Worm (Caenorhabditis elegans): ENCODE results near the gene mrck-1.
A peak's percentile ranks its signal among the peaks of the same experiment; 100 is the strongest.

Gene mrck-1

ce11 chrV:6276205-6276604, 9.1 kb upstream of the mrck-1 start, which contains the start of gene F31F7.1 (continued):
- TF ChIP-seq nhr-11 (tag; optimal IDR thresholded peaks at IDR 0.05) (no peak), nhr-129 (tag; optimal IDR thresholded peaks at IDR 0.05) (peak; percentile 52), sma-3 (GFP tag; optimal IDR thresholded peaks at IDR 0.05) (peak; percentile 84), ceh-82 (tag; optimal IDR thresholded peaks at IDR 0.05) (no peak), unc-55 (GFP tag; optimal IDR thresholded peaks at IDR 0.05) (no peak), unc-62 (GFP tag; optimal IDR thresholded peaks at IDR 0.05) (no peak), egl-27 (tag; optimal IDR thresholded peaks at IDR 0.05) (peak; percentile 0)

ce11 chrV:6275209-6275608, 8.1 kb upstream of the mrck-1 start:
- TF ChIP-seq ceh-16 (tag; optimal IDR thresholded peaks at IDR 0.05) (no peak), fos-1 (tag; optimal IDR thresholded peaks at IDR 0.05) (peak; percentile 89), mdl-1 (tag; optimal IDR thresholded peaks at IDR 0.05) (peak in 1 of 2 experiments; percentile 38), dmd-4 (tag; optimal IDR thresholded peaks at IDR 0.05) (no peak), sem-4 (tag; optimal IDR thresholded peaks at IDR 0.05) (no peak), nhr-11 (tag; optimal IDR thresholded peaks at IDR 0.05) (no peak), R02D3.7 (tag; optimal IDR thresholded peaks at IDR 0.05) (no peak), nhr-237 (tag; optimal IDR thresholded peaks at IDR 0.05) (no peak), mbf-1 (tag; optimal IDR thresholded peaks at IDR 0.05) (no peak), zag-1 (tag; optimal IDR thresholded peaks at IDR 0.05) (no peak), sma-9 (GFP tag; optimal IDR thresholded peaks at IDR 0.05) (peak; percentile 87), sma-9 (tag; optimal IDR thresholded peaks at IDR 0.05) (no peak), ceh-82 (tag; optimal IDR thresholded peaks at IDR 0.05) (no peak), nhr-25 (tag; optimal IDR thresholded peaks at IDR 0.05) (peak; percentile 52), nhr-23 (tag; optimal IDR thresholded peaks at IDR 0.05) (no peak), blmp-1 (tag; optimal IDR thresholded peaks at IDR 0.05; ENCODE audit: insufficient read depth) (peak; percentile 18), nhr-21 (tag; optimal IDR thresholded peaks at IDR 0.05) (peak; percentile 69), gmeb-1 (tag; optimal IDR thresholded peaks at IDR 0.05) (peak; percentile 50), crh-2 (tag; optimal IDR thresholded peaks at IDR 0.05) (peak; percentile 80), nhr-12 (tag; optimal IDR thresholded peaks at IDR 0.05) (no peak), F13H6.1 (tag; optimal IDR thresholded peaks at IDR 0.05) (peak; percentile 12), ztf-1 (GFP tag; conservative IDR thresholded peaks at IDR 0.05) (no peak), aly-2 (tag; optimal IDR thresholded peaks at IDR 0.05) (no peak), nhr-6 (tag; optimal IDR thresholded peaks at IDR 0.05) (no peak), Y55F3AM.14 (GFP tag; optimal IDR thresholded peaks at IDR 0.05) (peak; percentile 42), alr-1 (tag; optimal IDR thresholded peaks at IDR 0.05) (no peak), sma-3 (GFP tag; optimal IDR thresholded peaks at IDR 0.05) (peak; percentile 67), lsy-2 (tag; optimal IDR thresholded peaks at IDR 0.05) (peak in 1 of 2 experiments; percentile 21)

- no peak for TF ChIP-seq mdl-1 (tag; optimal IDR thresholded peaks at IDR 0.05)
- TF ChIP-seq sem-4 (tag; optimal IDR thresholded peaks at IDR 0.05): no peak
- no peak for TF ChIP-seq C34F6.9 (tag; optimal IDR thresholded peaks at IDR 0.05)
- TF ChIP-seq aly-2 (tag; optimal IDR thresholded peaks at IDR 0.05): no peak
- no peak for TF ChIP-seq nhr-23 (tag; optimal IDR thresholded peaks at IDR 0.05)
- no peak for TF ChIP-seq crh-2 (tag; optimal IDR thresholded peaks at IDR 0.05)
- no peak for TF ChIP-seq nhr-237 (tag; optimal IDR thresholded peaks at IDR 0.05)
- no peak for TF ChIP-seq nhr-21 (tag; optimal IDR thresholded peaks at IDR 0.05)
- no peak for TF ChIP-seq nhr-10 (tag; optimal IDR thresholded peaks at IDR 0.05)
These were observed 3.5 kb upstream of the mrck-1 start, which contains the start of gene F31F7.2 for ce11 chrV:6270552-6270951. Gene F31F7.2 (plus strand): TSS chrV:6270852.

- TF ChIP-seq mab-5 (tag; optimal IDR thresholded peaks at IDR 0.05) (peak; percentile 18), sma-9 (GFP tag; optimal IDR thresholded peaks at IDR 0.05) (peak; percentile 4), sma-9 (tag; optimal IDR thresholded peaks at IDR 0.05) (no peak), C34F6.9 (tag; optimal IDR thresholded peaks at IDR 0.05) (peak; percentile 16), F13H6.1 (tag; optimal IDR thresholded peaks at IDR 0.05) (peak; percentile 42), mbf-1 (tag; optimal IDR thresholded peaks at IDR 0.05) (no peak), skn-1 (tag; optimal IDR thresholded peaks at IDR 0.05) (no peak), nhr-129 (tag; optimal IDR thresholded peaks at IDR 0.05) (peak; percentile 43)
These were observed 3.0 kb upstream of the mrck-1 start for ce11 chrV:6270097-6270496.

- TF ChIP-seq alr-1 (tag; optimal IDR thresholded peaks at IDR 0.05) (no peak), C34F6.9 (tag; optimal IDR thresholded peaks at IDR 0.05) (peak; percentile 12), crh-2 (tag; optimal IDR thresholded peaks at IDR 0.05) (no peak), nhr-77 (tag; optimal IDR thresholded peaks at IDR 0.05) (no peak), skn-1 (tag; optimal IDR thresholded peaks at IDR 0.05) (no peak), fos-1 (tag; optimal IDR thresholded peaks at IDR 0.05) (peak; percentile 9), nhr-6 (tag; optimal IDR thresholded peaks at IDR 0.05) (no peak)
These were observed 1.9 kb upstream of the mrck-1 start for ce11 chrV:6268961-6269360.

All from whole organism, L2 larva.